Worm (Caenorhabditis elegans) whole organism, L4 larva: Measurements from ENCODE around the gene frpr-21.

ENCODE experiments used
- F26F4.8 ChIP-seq: fragments of 200-800 bp; sonication (Bioruptor generic); conservative IDR thresholded peaks from 2 replicates; pipeline ENCODE4 v1.3.6; 2022; ENCODE audit warnings: missing genetic modification characterization, missing compliant biosample characterization
- T20F7.1 ChIP-seq: fragments of 200-800 bp; sonication (Bioruptor generic); optimal IDR thresholded peaks from 2 replicates; lab custom pipeline; 2018; ENCODE audit warnings: mild to moderate bottlenecking, missing genetic modification characterization, missing compliant biosample characterization
- Y48G9A.11 ChIP-seq: fragments of 200-800 bp; sonication (Bioruptor generic); IDR thresholded peaks from 2 replicates; pipeline ENCODE4 v1.3.6; 2022; ENCODE audit warnings: missing genetic modification reagents, missing genetic modification characterization, missing compliant biosample characterization
- Y75B8A.6 ChIP-seq: fragments of 200-800 bp; sonication (Bioruptor generic); IDR thresholded peaks from 2 replicates; pipeline ENCODE4 v1.3.6; 2022; ENCODE audit warnings: missing genetic modification reagents, missing genetic modification characterization, missing compliant biosample characterization
- ZK546.5 ChIP-seq, 2 experiments: sonication (generic microtip); optimal IDR thresholded peaks; 2 replicates each; lab custom pipeline; 2017; ENCODE audit warnings: missing biosample characterization in 2 of 2, missing genetic modification characterization in 2 of 2
- aha-1 ChIP-seq: fragments of 150-350 bp; peaks from one replicate; lab custom pipeline; 2014; ENCODE audit warnings: missing biosample characterization, missing genetic modification characterization
- ama-1 ChIP-seq: fragments of 150-350 bp; optimal IDR thresholded peaks from 2 replicates; lab custom pipeline; 2014; ENCODE audit warnings: inconsistent platforms, mixed read lengths
- ceh-44 ChIP-seq: fragments of 200-800 bp; sonication (Bioruptor generic); IDR thresholded peaks from 2 replicates; pipeline ENCODE4 v1.3.6; 2022; ENCODE audit warnings: missing genetic modification reagents, missing genetic modification characterization, missing compliant biosample characterization
- cey-2 ChIP-seq: sonication (generic microtip); optimal IDR thresholded peaks from 3 replicates; lab custom pipeline; 2017; ENCODE audit warnings: missing genetic modification characterization, mild to moderate bottlenecking, missing compliant biosample characterization, antibody characterized with exemption, borderline replicate concordance; ENCODE audit not compliant: insufficient read depth
- daf-16 ChIP-seq, 3 experiments: sonication (generic microtip); optimal IDR thresholded peaks; 2 replicates each; lab custom pipeline; 2016 to 2017; ENCODE audit warnings: missing genetic modification characterization in 3 of 3, missing genetic modification reagents in 3 of 3, mild to moderate bottlenecking in 2 of 3, missing compliant biosample characterization in 2 of 3, missing biosample characterization in 1 of 3, moderate library complexity in 1 of 3
- daf-8 ChIP-seq: fragments of 200-800 bp; sonication (Bioruptor generic); IDR thresholded peaks from 2 replicates; pipeline ENCODE4 v1.3.6; 2022; ENCODE audit warnings: missing genetic modification characterization, missing compliant biosample characterization
- dmd-6 ChIP-seq: fragments of 200-800 bp; sonication (Bioruptor generic); IDR thresholded peaks from 2 replicates; pipeline ENCODE4 v1.3.6; 2022; ENCODE audit warnings: missing genetic modification reagents, missing genetic modification characterization, missing compliant biosample characterization
- dmd-8 ChIP-seq: fragments of 200-800 bp; sonication (Bioruptor generic); IDR thresholded peaks from 2 replicates; pipeline ENCODE4 v1.3.6; 2022; ENCODE audit warnings: missing genetic modification characterization, missing compliant biosample characterization
- duxl-1 ChIP-seq: sonication (generic microtip); optimal IDR thresholded peaks from 2 replicates; lab custom pipeline; 2016; ENCODE audit warnings: mild to moderate bottlenecking, missing genetic modification characterization, moderate library complexity, missing compliant biosample characterization; ENCODE audit not compliant: poor library complexity
- dve-1 ChIP-seq: sonication (generic microtip); optimal IDR thresholded peaks from 2 replicates; lab custom pipeline; 2017; ENCODE audit warnings: antibody characterized with exemption, mild to moderate bottlenecking, missing genetic modification characterization, missing compliant biosample characterization; ENCODE audit not compliant: insufficient read depth
- hlh-11 ChIP-seq: fragments of 200-800 bp; sonication (Bioruptor generic); optimal IDR thresholded peaks from 2 replicates; lab custom pipeline; 2018; ENCODE audit warnings: mild to moderate bottlenecking, missing genetic modification characterization, missing compliant biosample characterization
- hlh-30 ChIP-seq: sonication (generic microtip); optimal IDR thresholded peaks from 2 replicates; lab custom pipeline; 2017; ENCODE audit warnings: antibody characterized with exemption, mild to moderate bottlenecking, missing genetic modification characterization, missing compliant biosample characterization; ENCODE audit not compliant: insufficient read depth
- hmg-1.1 ChIP-seq: fragments of 200-800 bp; sonication (Bioruptor generic); IDR thresholded peaks from 2 replicates; pipeline ENCODE4 v1.3.6; 2022; ENCODE audit warnings: missing genetic modification reagents, missing genetic modification characterization, missing compliant biosample characterization
- lin-13 ChIP-seq: fragments of 150-350 bp; optimal IDR thresholded peaks from 2 replicates; lab custom pipeline; 2014; ENCODE audit warnings: missing biosample characterization, missing genetic modification reagents, missing genetic modification characterization
- lin-15B ChIP-seq: fragments of 150-350 bp; sonication (generic microtip); optimal IDR thresholded peaks from 3 replicates; lab custom pipeline; 2014; ENCODE audit warnings: missing biosample characterization, missing genetic modification characterization
- lin-38 ChIP-seq: fragments of 200-800 bp; sonication (Bioruptor generic); IDR thresholded peaks from 2 replicates; pipeline ENCODE4 v1.3.6; 2022; ENCODE audit warnings: missing genetic modification reagents, missing genetic modification characterization, missing compliant biosample characterization
- lin-39 ChIP-seq: fragments of 150-350 bp; optimal IDR thresholded peaks from 2 replicates; lab custom pipeline; 2014; ENCODE audit warnings: missing biosample characterization, missing genetic modification reagents, missing genetic modification characterization
- lsy-2 ChIP-seq, 2 experiments: fragments of 150-350 bp in 1 of 2; sonication (generic microtip) in 1 of 2; optimal IDR thresholded peaks; 2 replicates each; lab custom pipeline; 2014 to 2017; ENCODE audit warnings: missing biosample characterization in 2 of 2, missing genetic modification characterization in 2 of 2
- madf-9 ChIP-seq: fragments of 200-800 bp; sonication (Bioruptor generic); conservative IDR thresholded peaks from 2 replicates; pipeline ENCODE4 v1.3.6; 2022; ENCODE audit warnings: missing genetic modification reagents, missing genetic modification characterization, missing compliant biosample characterization
- mdt-29 ChIP-seq: fragments of 200-800 bp; sonication (Bioruptor generic); IDR thresholded peaks from 2 replicates; pipeline ENCODE4 v1.3.6; 2022; ENCODE audit warnings: missing genetic modification reagents, missing genetic modification characterization, missing compliant biosample characterization
- mep-1 ChIP-seq: fragments of 150-350 bp; sonication (generic microtip); optimal IDR thresholded peaks from 3 replicates; lab custom pipeline; 2014; ENCODE audit warnings: missing biosample characterization, missing genetic modification characterization
- mes-2 ChIP-seq: sonication (generic microtip); optimal IDR thresholded peaks from 2 replicates; lab custom pipeline; 2016; ENCODE audit warnings: missing genotype, mild to moderate bottlenecking, missing genetic modification characterization, missing compliant biosample characterization; ENCODE audit not compliant: poor library complexity, severe bottlenecking
- nhr-10 ChIP-seq: fragments of 150-350 bp; optimal IDR thresholded peaks from 2 replicates; lab custom pipeline; 2014; ENCODE audit warnings: missing biosample characterization, missing genetic modification characterization
- nhr-102 ChIP-seq: sonication (generic microtip); optimal IDR thresholded peaks from 2 replicates; lab custom pipeline; 2016; ENCODE audit warnings: mild to moderate bottlenecking, missing genetic modification characterization, moderate library complexity, missing compliant biosample characterization
- nhr-11 ChIP-seq: fragments of 150-350 bp; optimal IDR thresholded peaks from 2 replicates; lab custom pipeline; 2014; ENCODE audit warnings: missing biosample characterization, missing genetic modification characterization
- nhr-25 ChIP-seq: sonication (generic microtip); optimal IDR thresholded peaks from 2 replicates; lab custom pipeline; 2017; ENCODE audit warnings: missing genetic modification characterization, mild to moderate bottlenecking, missing compliant biosample characterization, antibody characterized with exemption, moderate library complexity, borderline replicate concordance; ENCODE audit not compliant: insufficient read depth
- nhr-42 ChIP-seq: fragments of 200-800 bp; sonication (Bioruptor generic); IDR thresholded peaks from 2 replicates; pipeline ENCODE4 v1.3.6; 2022; ENCODE audit warnings: missing genetic modification characterization, missing compliant biosample characterization
- nhr-48 ChIP-seq: sonication (generic microtip); optimal IDR thresholded peaks from 2 replicates; lab custom pipeline; 2016; ENCODE audit warnings: mild to moderate bottlenecking, missing genetic modification characterization, missing compliant biosample characterization
- pha-4 ChIP-seq, 2 experiments: fragments of 150-350 bp in 1 of 2; fragments of 200-800 bp in 1 of 2; sonication (Bioruptor generic) in 1 of 2; IDR thresholded peaks in 1 of 2; optimal IDR thresholded peaks in 1 of 2; 2 replicates each; pipeline versions ENCODE4 v1.3.6 to Lab custom; 2014 to 2022; ENCODE audit warnings: missing genetic modification characterization in 2 of 2, missing genetic modification reagents in 2 of 2, missing biosample characterization in 1 of 2, missing compliant biosample characterization in 1 of 2
- php-3 ChIP-seq: fragments of 200-800 bp; sonication (Bioruptor generic); IDR thresholded peaks from 2 replicates; pipeline ENCODE4 v1.3.6; 2022; ENCODE audit warnings: missing genetic modification reagents, missing genetic modification characterization, missing compliant biosample characterization
- sdz-12 ChIP-seq: fragments of 200-800 bp; sonication (Bioruptor generic); optimal IDR thresholded peaks from 2 replicates; lab custom pipeline; 2018; ENCODE audit warnings: mild to moderate bottlenecking, missing genetic modification characterization, missing compliant biosample characterization
- set-16 ChIP-seq: fragments of 200-800 bp; sonication (Bioruptor generic); IDR thresholded peaks from 2 replicates; pipeline ENCODE4 v1.3.6; 2022; ENCODE audit warnings: missing genetic modification reagents, missing genetic modification characterization, missing compliant biosample characterization
- tra-1 ChIP-seq: fragments of 200-800 bp; sonication (Bioruptor generic); IDR thresholded peaks from 2 replicates; pipeline ENCODE4 v1.3.6; 2022; ENCODE audit warnings: missing genetic modification reagents, missing genetic modification characterization, missing compliant biosample characterization
- zfp-3 ChIP-seq: fragments of 200-800 bp; sonication (Bioruptor generic); conservative IDR thresholded peaks from 2 replicates; pipeline ENCODE4 v1.3.6; 2022; ENCODE audit warnings: missing genetic modification reagents, missing genetic modification characterization, missing compliant biosample characterization
- zip-2 ChIP-seq: fragments of 150-350 bp; optimal IDR thresholded peaks from 2 replicates; lab custom pipeline; 2014; ENCODE audit warnings: missing biosample characterization, missing genetic modification characterization

The frpr-21 gene

DNA sequence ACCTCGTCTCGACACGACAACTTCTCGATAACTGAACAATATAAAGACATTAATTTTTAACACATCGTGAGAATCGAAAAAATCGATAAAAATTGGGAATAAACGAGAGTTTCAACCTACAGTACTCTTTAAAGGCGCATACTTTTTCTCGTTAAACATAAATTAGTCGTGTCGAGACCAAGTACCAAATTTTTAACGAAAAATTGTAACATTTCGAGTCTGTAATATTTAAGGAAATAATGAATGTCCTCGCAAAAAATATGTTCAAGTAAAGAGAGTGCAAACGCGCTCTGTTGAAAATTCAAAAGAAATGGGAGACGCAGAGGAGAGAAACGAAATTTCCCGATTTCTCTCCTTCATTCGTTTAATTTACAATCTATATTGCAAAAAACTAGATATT is 28.5 kb upstream of the frpr-21 start:
- TF ChIP-seq aha-1 (peak; percentile 64), dmd-8 (GFP tag; lab: Robert Waterston, UW) (no peak), lsy-2 (tag; optimal IDR thresholded peaks at IDR 0.05; lab: Kevin White, UChicago) (peak in 1 of 2 experiments; percentile 31), lin-15B (tag; lab: Kevin White, UChicago) (no peak), ZK546.5 (tag; optimal IDR thresholded peaks at IDR 0.05; lab: Kevin White, UChicago) (no peak), zfp-3 (peak; percentile 47; the same call in 1 of the 2 replicates), dve-1 (peak; percentile 27), set-16 (no peak), mep-1 (tag; lab: Kevin White, UChicago) (peak; percentile 68), daf-16 (GFP tag; optimal IDR thresholded peaks at IDR 0.05; lab: Kevin White, UChicago) (no peak), daf-16 (tag; optimal IDR thresholded peaks at IDR 0.05; lab: Kevin White, UChicago) (peak; percentile 8), hlh-30 (tag; lab: Kevin White, UChicago) (peak; percentile 31), hlh-11 (no peak), Y48G9A.11 (GFP tag; lab: Robert Waterston, UW) (0 out of 2 replicates have a peak, but pooled peaks have one; percentile 25), lin-39 (no peak), tra-1 (GFP tag; lab: Robert Waterston, UW) (no peak), nhr-25 (peak; percentile 12), duxl-1 (no peak), hmg-1.1 (GFP tag; lab: Robert Waterston, UW) (no peak), dmd-6 (no peak), nhr-11 (tag; lab: Kevin White, UChicago) (peak; percentile 44), ama-1 (lab: Kevin White, UChicago) (peak; percentile 56), sdz-12 (GFP tag; lab: Kevin White, UChicago) (peak; percentile 72), pha-4 (GFP tag; IDR thresholded peaks at IDR 0.05; lab: Robert Waterston, UW) (no peak), pha-4 (tag; optimal IDR thresholded peaks at IDR 0.05; lab: Kevin White, UChicago) (no peak), php-3 (GFP tag; lab: Robert Waterston, UW) (no peak), mes-2 (peak; percentile 14), T20F7.1 (no peak), nhr-48 (tag; lab: Kevin White, UChicago) (no peak), nhr-102 (tag; lab: Kevin White, UChicago) (peak; percentile 0), madf-9 (GFP tag; lab: Robert Waterston, UW) (no peak), daf-8 (GFP tag; lab: Robert Waterston, UW) (no peak), nhr-42 (GFP tag; lab: Robert Waterston, UW) (no peak), lin-38 (GFP tag; lab: Robert Waterston, UW) (peak; percentile 72), ceh-44 (GFP tag; lab: Robert Waterston, UW) (no peak), mdt-29 (GFP tag; lab: Robert Waterston, UW) (no peak), cey-2 (no peak), nhr-10 (tag; lab: Kevin White, UChicago) (no peak), lin-13 (GFP tag; lab: Kevin White, UChicago) (no peak)

DNA sequence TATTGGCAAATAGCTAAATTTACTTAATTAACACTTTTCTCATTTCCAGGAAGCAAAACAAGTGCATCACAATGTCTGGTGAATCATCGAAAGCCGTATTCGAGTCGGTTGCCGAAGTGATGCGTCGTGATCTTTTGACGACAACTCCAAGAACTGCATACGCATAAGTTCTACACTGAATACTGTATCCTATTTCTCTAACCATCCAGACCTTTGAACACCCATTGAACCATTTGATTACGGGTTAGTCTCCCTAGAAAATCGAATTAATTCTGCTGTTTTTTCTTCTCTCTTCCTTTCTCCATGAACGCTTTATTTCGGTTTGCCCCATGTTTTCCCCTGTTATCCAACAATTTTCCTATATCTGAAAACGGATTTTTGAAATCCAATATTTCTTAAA is 27.9 kb upstream of the frpr-21 start, which contains the start of gene lin-56:
lin-56 (plus strand) TSS at position 301 of the 400 bp plus-strand sequence.
- TF ChIP-seq F26F4.8 (GFP tag; lab: Robert Waterston, UW) (no peak), Y75B8A.6 (GFP tag; lab: Robert Waterston, UW) (no peak), aha-1 (peak; percentile 54), zip-2 (tag; lab: Kevin White, UChicago) (no peak), ZK546.5 (tag; optimal IDR thresholded peaks at IDR 0.05; lab: Kevin White, UChicago) (no peak)
